Worm (Caenorhabditis elegans): Measurements from ENCODE around the gene Y59C2A.3.
"Not testable (repeated sequence)": the region's sequence is repeated elsewhere in the genome, so short reads cannot be mapped to it uniquely, and the experiment has no call there.

The Y59C2A.3 gene

ce11 chrII:2219880-2220279, at the start of gene Y59C2A.3:
Y59C2A.3 (minus strand) TSS chrII:2219921.
- TF ChIP-seq ama-1 (optimal IDR thresholded peaks at IDR 0.05) (no peak), F13C5.2 (tag; optimal IDR thresholded peaks at IDR 0.05) (no peak), ets-7 (tag; optimal IDR thresholded peaks at IDR 0.05) (no peak), sea-1 (GFP tag; conservative IDR thresholded peaks at IDR 0.05) (no peak), aly-1 (tag; optimal IDR thresholded peaks at IDR 0.05) (peak; percentile 13), hmg-4 (GFP tag; optimal IDR thresholded peaks at IDR 0.05) (peak; percentile 42)

DNA sequence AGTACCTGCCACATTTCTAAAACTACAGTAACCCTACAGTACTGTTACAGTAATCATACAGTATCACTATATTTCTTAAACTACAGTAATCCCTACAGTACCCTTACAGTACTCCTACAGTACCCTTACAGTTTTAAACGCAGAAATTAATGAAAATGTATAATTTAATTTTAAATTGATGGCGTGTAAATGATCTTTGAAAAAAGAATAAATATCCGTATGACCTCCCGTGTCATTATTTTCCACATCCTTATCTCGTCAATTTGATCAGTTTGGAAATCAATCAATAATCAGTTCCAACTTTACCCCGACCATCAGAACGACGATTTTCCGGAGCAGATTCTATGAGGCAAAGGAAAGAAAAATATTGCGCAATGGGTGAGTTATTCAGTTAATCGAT, 35.1 kb upstream of the Y59C2A.3 start, which contains the start of gene K09F6.3:
Gene K09F6.3 (plus strand): TSS at position 301 of the 400 bp plus-strand sequence.
- TF ChIP-seq ceh-36 (tag; optimal IDR thresholded peaks at IDR 0.05); ama-1 (optimal IDR thresholded peaks at IDR 0.05); B0310.2 (tag; optimal IDR thresholded peaks at IDR 0.05): not testable (repeated sequence)

DNA sequence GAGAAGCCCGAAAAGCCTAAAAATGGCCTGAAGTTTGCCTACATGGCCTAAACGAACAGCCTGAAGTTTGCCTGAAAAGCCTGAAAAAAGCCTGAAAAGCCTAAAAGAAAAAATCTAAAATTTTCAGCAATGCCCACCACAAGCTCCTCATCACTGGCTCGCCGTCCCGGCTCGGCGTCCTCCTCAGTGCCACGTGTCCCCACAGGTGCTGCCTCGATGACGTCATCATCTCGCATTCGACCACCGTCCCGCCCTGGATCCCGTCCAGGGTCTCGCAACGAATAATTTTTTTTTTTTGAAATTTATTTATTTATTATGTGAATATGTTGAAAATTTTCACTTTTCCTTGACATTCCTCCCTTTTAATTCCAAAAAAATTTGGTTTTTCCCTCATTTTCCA, 34.0 kb upstream of the Y59C2A.3 start:
- TF ChIP-seq hmg-4 (GFP tag; optimal IDR thresholded peaks at IDR 0.05) (no peak), hnd-1 (tag; optimal IDR thresholded peaks at IDR 0.05) (no peak), ceh-36 (tag; optimal IDR thresholded peaks at IDR 0.05) (no peak), tbx-37 (GFP tag; conservative IDR thresholded peaks at IDR 0.05) (no peak), tbx-11 (GFP tag; IDR thresholded peaks at IDR 0.05) (no peak), flt-1 (GFP tag; IDR thresholded peaks at IDR 0.05) (no peak), F13C5.2 (tag; optimal IDR thresholded peaks at IDR 0.05) (no peak), hmbx-1 (tag; optimal IDR thresholded peaks at IDR 0.05) (no peak), ceh-13 (GFP tag; optimal IDR thresholded peaks at IDR 0.05) (no peak), aly-1 (tag; optimal IDR thresholded peaks at IDR 0.05) (no peak), ets-7 (tag; optimal IDR thresholded peaks at IDR 0.05) (no peak), tra-4 (tag; optimal IDR thresholded peaks at IDR 0.05) (no peak), scrt-1 (GFP tag; IDR thresholded peaks at IDR 0.05) (no peak), ama-1 (optimal IDR thresholded peaks at IDR 0.05) (no peak), pes-1 (GFP tag; IDR thresholded peaks at IDR 0.05) (no peak), B0310.2 (tag; optimal IDR thresholded peaks at IDR 0.05) (no peak), sea-1 (GFP tag; conservative IDR thresholded peaks at IDR 0.05) (no peak)

- no peak for TF ChIP-seq ceh-36 (tag; optimal IDR thresholded peaks at IDR 0.05)
- TF ChIP-seq hnd-1 (tag; optimal IDR thresholded peaks at IDR 0.05): no peak
Observed at ce11 chrII:2251617-2252016, 31.9 kb upstream of the Y59C2A.3 start.

ce11 chrII:2243342-2243741, 23.6 kb upstream of the Y59C2A.3 start, which contains the start of gene F54A3.2:
F54A3.2 (plus strand) TSS chrII:2243642.
- TF ChIP-seq B0310.2 (tag; optimal IDR thresholded peaks at IDR 0.05) (no peak), scrt-1 (GFP tag; IDR thresholded peaks at IDR 0.05) (no peak), flt-1 (GFP tag; IDR thresholded peaks at IDR 0.05) (no peak), hnd-1 (tag; optimal IDR thresholded peaks at IDR 0.05) (no peak), tbx-37 (GFP tag; conservative IDR thresholded peaks at IDR 0.05) (no peak), ceh-13 (GFP tag; optimal IDR thresholded peaks at IDR 0.05) (no peak), tbx-11 (GFP tag; IDR thresholded peaks at IDR 0.05) (no peak), ama-1 (optimal IDR thresholded peaks at IDR 0.05) (no peak), hmbx-1 (tag; optimal IDR thresholded peaks at IDR 0.05) (no peak), sea-1 (GFP tag; conservative IDR thresholded peaks at IDR 0.05) (no peak), tra-4 (tag; optimal IDR thresholded peaks at IDR 0.05) (no peak), aly-1 (tag; optimal IDR thresholded peaks at IDR 0.05) (no peak), F13C5.2 (tag; optimal IDR thresholded peaks at IDR 0.05) (no peak), ceh-36 (tag; optimal IDR thresholded peaks at IDR 0.05) (no peak), hmg-4 (GFP tag; optimal IDR thresholded peaks at IDR 0.05) (no peak), pes-1 (GFP tag; IDR thresholded peaks at IDR 0.05) (no peak), ets-7 (tag; optimal IDR thresholded peaks at IDR 0.05) (no peak)

DNA sequence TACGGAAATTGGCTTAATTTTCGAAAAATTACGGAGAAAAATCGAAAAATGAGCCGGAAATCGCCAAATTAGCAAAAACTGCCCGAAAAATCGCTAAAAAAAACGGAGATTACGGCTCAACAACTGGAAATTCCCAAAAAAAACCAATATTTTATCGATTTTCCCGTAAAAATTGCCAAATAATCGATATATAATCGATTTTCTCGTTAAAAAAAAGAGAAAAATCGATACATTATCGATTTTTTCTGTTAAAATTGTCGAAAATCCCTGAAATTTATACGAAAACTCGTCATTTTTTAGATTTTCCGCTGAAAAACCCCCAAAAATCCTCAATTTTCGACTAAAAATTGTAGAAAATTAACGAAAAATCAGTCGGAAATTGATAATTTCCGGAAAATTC, 16.6 kb upstream of the Y59C2A.3 start:
- TF ChIP-seq sea-1 (GFP tag; conservative IDR thresholded peaks at IDR 0.05) (no peak), ama-1 (optimal IDR thresholded peaks at IDR 0.05) (no peak)

DNA sequence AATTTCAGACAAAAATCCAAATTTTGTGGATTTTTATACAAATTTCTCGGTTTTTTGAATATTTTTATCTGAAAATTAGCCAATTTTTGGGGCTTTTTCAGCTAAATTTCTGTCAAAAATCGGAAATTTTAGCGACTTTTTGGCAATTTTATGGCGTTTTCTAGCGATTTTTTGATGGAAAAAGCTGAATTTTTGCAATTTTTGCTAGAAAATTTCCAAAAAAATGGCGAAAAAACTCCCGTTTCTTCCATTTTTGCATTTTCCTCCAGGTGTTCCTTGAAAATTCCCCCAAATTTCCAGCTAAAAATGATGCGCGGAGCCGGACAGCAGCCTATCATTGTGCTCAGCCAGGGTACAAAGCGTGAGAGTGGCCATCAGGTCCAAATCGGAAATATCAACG, 13.5 kb upstream of the Y59C2A.3 start, which contains the start of gene cct-3:
Gene cct-3 (plus strand): TSS at position 301 of the 400 bp plus-strand sequence.
- TF ChIP-seq flt-1 (GFP tag; IDR thresholded peaks at IDR 0.05): no peak
- no peak for TF ChIP-seq tbx-37 (GFP tag; conservative IDR thresholded peaks at IDR 0.05)
- TF ChIP-seq tbx-11 (GFP tag; IDR thresholded peaks at IDR 0.05): no peak
- TF ChIP-seq pes-1 (GFP tag; IDR thresholded peaks at IDR 0.05): no peak
- TF ChIP-seq hmbx-1 (tag; optimal IDR thresholded peaks at IDR 0.05): no peak
- TF ChIP-seq hnd-1 (tag; optimal IDR thresholded peaks at IDR 0.05): no peak
- TF ChIP-seq ceh-13 (GFP tag; optimal IDR thresholded peaks at IDR 0.05): no peak
- no peak for TF ChIP-seq hmg-4 (GFP tag; optimal IDR thresholded peaks at IDR 0.05)

DNA sequence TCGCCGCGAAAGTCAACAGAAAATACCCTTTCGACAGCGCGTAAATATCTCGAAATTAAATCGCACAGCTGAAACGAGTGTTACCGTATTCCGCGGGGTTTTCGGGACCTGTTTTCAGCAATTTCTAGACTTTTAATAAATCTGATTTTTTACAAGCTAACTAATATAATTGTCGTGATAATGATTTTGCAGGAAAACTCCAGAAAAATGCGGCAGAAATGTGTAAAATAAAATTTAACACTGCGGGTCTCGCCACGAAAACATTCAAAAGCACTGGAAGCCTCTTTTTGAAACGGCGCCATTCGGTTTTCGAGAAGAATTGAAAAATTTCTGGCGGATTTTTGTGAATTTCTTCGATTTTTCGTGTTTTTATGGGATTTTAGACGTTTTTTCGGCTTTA, 12.7 kb upstream of the Y59C2A.3 start, which contains the start of gene F54A3.6:
Gene F54A3.6 (minus strand): TSS at position 42 of the 400 bp plus-strand sequence.
- TF ChIP-seq hmbx-1 (tag; optimal IDR thresholded peaks at IDR 0.05); ceh-36 (tag; optimal IDR thresholded peaks at IDR 0.05); tbx-11 (GFP tag; IDR thresholded peaks at IDR 0.05): not testable (repeated sequence)

DNA sequence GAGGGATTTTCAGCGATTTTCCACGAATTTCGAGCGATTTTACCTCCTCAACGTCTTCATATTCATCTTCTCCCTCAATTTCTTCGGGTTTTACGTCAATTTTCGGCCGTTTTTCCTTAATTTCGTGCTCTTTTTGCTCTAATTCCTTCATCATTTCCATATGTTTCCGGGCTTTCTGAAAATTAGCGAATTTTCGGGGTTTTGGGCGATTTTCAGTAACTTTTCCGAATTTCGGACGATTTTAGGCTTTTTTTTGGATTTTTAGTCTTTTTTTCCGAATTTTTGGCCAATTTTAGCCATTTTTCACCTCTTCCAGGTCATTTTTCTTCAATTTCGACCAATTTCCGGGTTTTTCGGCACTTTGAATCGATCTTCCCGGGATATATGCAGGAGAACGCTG, 10.6 kb upstream of the Y59C2A.3 start:
- TF ChIP-seq F13C5.2 (tag; optimal IDR thresholded peaks at IDR 0.05) (no peak), ceh-13 (GFP tag; optimal IDR thresholded peaks at IDR 0.05) (no peak), ama-1 (optimal IDR thresholded peaks at IDR 0.05) (no peak), tbx-37 (GFP tag; conservative IDR thresholded peaks at IDR 0.05) (no peak), sea-1 (GFP tag; conservative IDR thresholded peaks at IDR 0.05) (no peak), ceh-36 (tag; optimal IDR thresholded peaks at IDR 0.05) (no peak), hmg-4 (GFP tag; optimal IDR thresholded peaks at IDR 0.05) (no peak), scrt-1 (GFP tag; IDR thresholded peaks at IDR 0.05) (no peak), B0310.2 (tag; optimal IDR thresholded peaks at IDR 0.05) (no peak), tra-4 (tag; optimal IDR thresholded peaks at IDR 0.05) (no peak), flt-1 (GFP tag; IDR thresholded peaks at IDR 0.05) (no peak), ets-7 (tag; optimal IDR thresholded peaks at IDR 0.05) (no peak)
